Fruit fly (Drosophila melanogaster) whole organism, embryonic: ENCODE data around the gene CG10562.
A peak's percentile ranks its signal among the peaks of the same experiment; 100 is the strongest.

ENCODE experiments used
- Atf3 ChIP-seq: fragments of 200-800 bp; sonication (Bioruptor generic); optimal IDR thresholded peaks from 3 replicates; lab custom pipeline; 2016; ENCODE audit warnings: missing biosample characterization, missing genetic modification characterization
- CG13775 ChIP-seq: fragments of 200-800 bp; sonication (Bioruptor generic); optimal IDR thresholded peaks from 3 replicates; lab custom pipeline; 2017; ENCODE audit warnings: missing biosample characterization, mild to moderate bottlenecking, missing genetic modification characterization
- CG15479 ChIP-seq: fragments of 200-800 bp; sonication (Bioruptor generic); optimal IDR thresholded peaks from 3 replicates; lab custom pipeline; 2019; ENCODE audit warnings: missing biosample characterization, mild to moderate bottlenecking, missing genetic modification characterization, moderate library complexity
- CG18764 ChIP-seq: fragments of 200-800 bp; sonication (Bioruptor generic); optimal IDR thresholded peaks from 3 replicates; lab custom pipeline; 2016; ENCODE audit warnings: missing biosample characterization, missing genetic modification characterization
- CG2712 ChIP-seq: fragments of 200-800 bp; optimal IDR thresholded peaks from 3 replicates; lab custom pipeline; 2019; ENCODE audit warnings: missing biosample characterization, mild to moderate bottlenecking, missing genetic modification characterization, moderate library complexity
- CG6175 ChIP-seq: fragments of 200-800 bp; sonication (Bioruptor generic); IDR thresholded peaks from 3 replicates; pipeline ENCODE4 v1.3.6; 2022; ENCODE audit warnings: missing biosample characterization, missing genetic modification characterization
- CG7745 ChIP-seq: fragments of 200-800 bp; sonication (Bioruptor generic); optimal IDR thresholded peaks from 2 replicates; lab custom pipeline; 2018; ENCODE audit warnings: missing biosample characterization, mild to moderate bottlenecking, missing genetic modification characterization, moderate library complexity
- CG7963 ChIP-seq: fragments of 200-800 bp; sonication (Bioruptor generic); IDR thresholded peaks from 3 replicates; pipeline ENCODE4 v1.3.6; 2022; ENCODE audit warnings: missing biosample characterization, missing genetic modification characterization; ENCODE audit not compliant: partially characterized antibody
- CG8089 ChIP-seq: fragments of 200-800 bp; sonication (Bioruptor generic); optimal IDR thresholded peaks from 3 replicates; lab custom pipeline; 2016; ENCODE audit warnings: missing biosample characterization, missing genetic modification characterization
- CG8944 ChIP-seq: fragments of 200-800 bp; sonication (Bioruptor generic); optimal IDR thresholded peaks from 3 replicates; lab custom pipeline; 2016; ENCODE audit warnings: missing biosample characterization, missing genetic modification characterization
- Dip2 ChIP-seq: fragments of 200-800 bp; sonication (Bioruptor generic); IDR thresholded peaks from 2 replicates; pipeline ENCODE4 v1.3.6; 2022; ENCODE audit warnings: missing biosample characterization, missing genetic modification characterization
- Hr78 ChIP-seq, 2 experiments: fragments of 200-800 bp in 1 of 2; fragments of >200 bp in 1 of 2; sonication (Bioruptor generic) in 1 of 2; optimal IDR thresholded peaks; 2 replicates each; lab custom pipeline; 2017 to 2019; ENCODE audit warnings: missing biosample characterization in 2 of 2, missing genetic modification characterization in 2 of 2, mild to moderate bottlenecking in 1 of 2, moderate library complexity in 1 of 2
- MTF-1 ChIP-seq: fragments of 200-800 bp; sonication (Bioruptor generic); optimal IDR thresholded peaks from 2 replicates; lab custom pipeline; 2018; ENCODE audit warnings: missing biosample characterization, mild to moderate bottlenecking, missing genetic modification characterization, borderline replicate concordance
- Neu2 ChIP-seq: fragments of 200-800 bp; sonication (Bioruptor generic); optimal IDR thresholded peaks from 3 replicates; lab custom pipeline; 2016; ENCODE audit warnings: missing biosample characterization, missing genetic modification characterization, borderline replicate concordance
- Pdp1 ChIP-seq, 2 experiments: fragments of 200-800 bp; sonication (Bioruptor generic); optimal IDR thresholded peaks; 3 replicates each; lab custom pipeline; 2016; ENCODE audit warnings: missing biosample characterization in 2 of 2, missing genetic modification characterization in 2 of 2, mild to moderate bottlenecking in 1 of 2, moderate library complexity in 1 of 2
- Ravus ChIP-seq: fragments of 200-800 bp; sonication (Bioruptor generic); IDR thresholded peaks from 2 replicates; pipeline ENCODE4 v1.3.6; 2022; ENCODE audit warnings: missing biosample characterization, missing genetic modification characterization
- Sox100B ChIP-seq: fragments of 200-800 bp; sonication (Bioruptor generic); optimal IDR thresholded peaks from 3 replicates; lab custom pipeline; 2018; ENCODE audit warnings: missing biosample characterization, mild to moderate bottlenecking, missing genetic modification characterization
- Ssrp ChIP-seq: fragments of 200-800 bp; sonication (Bioruptor generic); optimal IDR thresholded peaks from 2 replicates; lab custom pipeline; 2018; ENCODE audit warnings: missing biosample characterization, mild to moderate bottlenecking, missing genetic modification characterization, moderate library complexity
- Trl ChIP-seq, 3 experiments: fragments of >200 bp in 2 of 3; fragments of 200-800 bp in 1 of 3; sonication (Bioruptor generic) in 1 of 3; optimal IDR thresholded peaks; 2 replicates in 1 of 3; 3 replicates in 2 of 3; lab custom pipeline; 2016 to 2017; ENCODE audit warnings: missing biosample characterization in 1 of 3, missing genetic modification characterization in 1 of 3
- Xbp1 ChIP-seq: fragments of 200-800 bp; sonication (Bioruptor generic); optimal IDR thresholded peaks from 3 replicates; lab custom pipeline; 2016; ENCODE audit warnings: missing biosample characterization, mild to moderate bottlenecking, missing genetic modification characterization
- bbx ChIP-seq: fragments of 200-800 bp; sonication (Bioruptor generic); IDR thresholded peaks from 2 replicates; pipeline ENCODE4 v1.3.6; 2022; ENCODE audit warnings: missing biosample characterization, missing genetic modification characterization; ENCODE audit not compliant: partially characterized antibody
- chinmo ChIP-seq: fragments of 200-800 bp; sonication (Bioruptor generic); IDR thresholded peaks from 4 replicates; pipeline ENCODE4 v1.3.6; 2022; ENCODE audit warnings: missing biosample characterization, missing genetic modification characterization; ENCODE audit not compliant: partially characterized antibody
- danr ChIP-seq: fragments of 200-800 bp; sonication (Bioruptor generic); IDR thresholded peaks from 2 replicates; pipeline ENCODE4 v1.3.6; 2022; ENCODE audit warnings: missing biosample characterization, missing genetic modification characterization
- exex ChIP-seq: fragments of 200-800 bp; sonication (Bioruptor generic); optimal IDR thresholded peaks from 4 replicates; lab custom pipeline; 2018; ENCODE audit warnings: missing biosample characterization, mild to moderate bottlenecking, missing genetic modification characterization, moderate library complexity
- grn ChIP-seq: fragments of 200-800 bp; sonication (Bioruptor generic); optimal IDR thresholded peaks from 3 replicates; lab custom pipeline; 2017; ENCODE audit warnings: missing biosample characterization, missing genetic modification characterization
- mirr ChIP-seq: fragments of 200-800 bp; sonication (Bioruptor generic); optimal IDR thresholded peaks from 3 replicates; lab custom pipeline; 2018; ENCODE audit warnings: missing biosample characterization, mild to moderate bottlenecking, missing genetic modification characterization
- run ChIP-seq: fragments of 200-800 bp; sonication (Bioruptor generic); optimal IDR thresholded peaks from 3 replicates; lab custom pipeline; 2018; ENCODE audit warnings: missing biosample characterization, mild to moderate bottlenecking, missing genetic modification characterization
- sens ChIP-seq: fragments of 200-800 bp; sonication (Bioruptor generic); peaks from one replicate; lab custom pipeline; 2016; ENCODE audit warnings: missing biosample characterization, missing genetic modification characterization
- sug ChIP-seq: fragments of 200-800 bp; optimal IDR thresholded peaks from 2 replicates; lab custom pipeline; 2019; ENCODE audit warnings: missing biosample characterization, mild to moderate bottlenecking, missing genetic modification characterization, moderate library complexity
- trem ChIP-seq: fragments of 200-800 bp; optimal IDR thresholded peaks from 3 replicates; lab custom pipeline; 2019; ENCODE audit warnings: missing biosample characterization, mild to moderate bottlenecking, missing genetic modification characterization, moderate library complexity
- z ChIP-seq: fragments of 200-800 bp; sonication (Bioruptor generic); IDR thresholded peaks from 3 replicates; pipeline ENCODE4 v1.3.6; 2022; ENCODE audit warnings: missing biosample characterization, missing genetic modification characterization

The CG10562 gene

dm6 chr3R:25289589-25289988, 33.0 kb downstream of the CG10562 start, which contains the start of gene CG11893:
TSS of gene CG11893 (plus strand) at chr3R:25289889.
- TF ChIP-seq Xbp1 (GFP tag; lab: Kevin White, UChicago) = no peak
- TF ChIP-seq MTF-1 (GFP tag; lab: Kevin White, UChicago) = no peak
- no peak for TF ChIP-seq Sox100B (GFP tag; lab: Kevin White, UChicago)
- TF ChIP-seq bbx (GFP tag; lab: Robert Waterston, UW) = no peak
- no peak for TF ChIP-seq danr (GFP tag; lab: Robert Waterston, UW)
- no peak for TF ChIP-seq CG8944
- no peak for TF ChIP-seq CG18764 (GFP tag; lab: Kevin White, UChicago)
- no peak for TF ChIP-seq Dip2 (GFP tag; lab: Robert Waterston, UW)
- no peak for TF ChIP-seq trem (tag; lab: Kevin White, UChicago)
- TF ChIP-seq CG7745 = no peak
- no peak for TF ChIP-seq CG8089 (GFP tag; lab: Kevin White, UChicago)
- no peak for TF ChIP-seq CG2712
- no peak for TF ChIP-seq CG7963 (GFP tag; lab: Robert Waterston, UW)
- TF ChIP-seq CG13775 = no peak
- TF ChIP-seq, all 482 proteins: peak for 0

- peak; percentile 29 for TF ChIP-seq sug (tag; lab: Kevin White, UChicago)
- peak; percentile 13 for TF ChIP-seq sens (GFP tag; lab: Kevin White, UChicago)
- TF ChIP-seq Neu2 (GFP tag; lab: Kevin White, UChicago) = no peak
- TF ChIP-seq exex = peak; percentile 69
- TF ChIP-seq chinmo (GFP tag; lab: Robert Waterston, UW) = 0 out of 4 replicates have a peak, but pooled peaks have one; percentile 17
- no peak for TF ChIP-seq Ssrp (tag; lab: Kevin White, UChicago)
- peak in 1 of 2 experiments; percentile 16 for TF ChIP-seq Trl (optimal IDR thresholded peaks at IDR 0.05; lab: Kevin White, UChicago)
- TF ChIP-seq Trl (GFP tag; optimal IDR thresholded peaks at IDR 0.05; lab: Kevin White, UChicago) = no peak
- TF ChIP-seq z (GFP tag; lab: Robert Waterston, UW) = 0 out of 3 replicates have a peak, but pooled peaks have one; percentile 31
Measured at dm6 chr3R:25287128-25287527, 35.4 kb downstream of the CG10562 start, which contains the start of gene CG13658. TSS of gene CG13658 (plus strand) at chr3R:25287474.

- TF ChIP-seq CG15479 (GFP tag; lab: Kevin White, UChicago) (no peak), Ravus (GFP tag; lab: Robert Waterston, UW) (no peak), mirr (no peak), Atf3 (GFP tag; lab: Kevin White, UChicago) (no peak), exex (peak; percentile 22), z (GFP tag; lab: Robert Waterston, UW) (no peak)
Measured at dm6 chr3R:25285173-25285572, 37.4 kb downstream of the CG10562 start, which contains the start of gene CG31104. TSS of gene CG31104 (plus strand) at chr3R:25285473.

dm6 chr3R:25283209-25283670, 39.3 kb downstream of the CG10562 start, which contains the start of gene CG31300:
TSS of gene CG31300 (plus strand) at chr3R:25283620.
- TF ChIP-seq sug (tag; lab: Kevin White, UChicago) (peak; percentile 18), Hr78 (GFP tag; optimal IDR thresholded peaks at IDR 0.05; lab: Kevin White, UChicago) (peak in 1 of 2 experiments; percentile 57), Pdp1 (GFP tag; optimal IDR thresholded peaks at IDR 0.05; lab: Kevin White, UChicago) (peak in 1 of 2 experiments; percentile 59), exex (peak; percentile 37), run (tag; lab: Kevin White, UChicago) (peak; percentile 69), grn (GFP tag; lab: Kevin White, UChicago) (peak; percentile 68), CG6175 (GFP tag; lab: Robert Waterston, UW) (no peak), Xbp1 (GFP tag; lab: Kevin White, UChicago) (no peak)
